Fruit fly (Drosophila melanogaster): ENCODE data around the gene ACXD.

The ACXD gene

DNA sequence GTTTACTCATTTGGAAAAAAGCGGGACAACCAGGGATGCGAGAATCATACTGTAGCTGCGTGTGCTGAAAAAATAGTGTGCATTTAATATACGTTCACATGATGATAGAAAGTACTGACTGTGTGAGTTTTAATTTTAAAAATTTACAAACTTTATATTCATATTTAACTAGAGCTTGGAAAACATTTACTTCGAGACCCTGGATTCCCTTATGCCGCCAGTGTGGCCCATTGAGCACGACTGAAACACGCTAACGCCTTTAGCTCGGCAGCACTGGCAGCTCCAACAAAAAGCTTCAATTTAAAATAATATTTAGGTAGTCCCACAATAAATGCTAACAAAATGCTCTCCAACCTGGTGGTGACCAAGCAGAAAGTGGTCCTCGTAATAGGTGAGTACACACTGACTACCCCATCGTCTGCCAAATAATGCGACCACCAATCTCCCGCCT is 20.0 kb downstream of the ACXD start, which contains the start of the genes CG1275 and Elp5:
Gene CG1275 (minus strand): TSS at position 12 of the 451 bp plus-strand sequence.
Gene Elp5 (plus strand): TSS at position 45 of the 451 bp plus-strand sequence.
- TF ChIP-seq CG15710 (tag; optimal IDR thresholded peaks at IDR 0.05) (peak; percentile 99), CG13204 (GFP tag; optimal IDR thresholded peaks at IDR 0.05) (peak; percentile 95), CG12605 (GFP tag; IDR thresholded peaks at IDR 0.05) (peak; percentile 100), rn (GFP tag; IDR thresholded peaks at IDR 0.05) (peak; percentile 99), fd96Ca (GFP tag; IDR thresholded peaks at IDR 0.05) (peak; percentile 100), Snoo (tag; optimal IDR thresholded peaks at IDR 0.05) (peak; percentile 97), CG34367 (tag; optimal IDR thresholded peaks at IDR 0.05) (peak; percentile 99), gl (tag; optimal IDR thresholded peaks at IDR 0.05) (peak; percentile 98), CG4496 (GFP tag; IDR thresholded peaks at IDR 0.05) (peak; percentile 100), CG8301 (tag; optimal IDR thresholded peaks at IDR 0.05) (peak; percentile 98), D1 (tag; optimal IDR thresholded peaks at IDR 0.05) (no peak), CG32121 (GFP tag; IDR thresholded peaks at IDR 0.05) (peak; percentile 99), EcR (GFP tag; optimal IDR thresholded peaks at IDR 0.05) (peak; percentile 93), CG8159 (tag; optimal IDR thresholded peaks at IDR 0.05) (peak; percentile 97), CG9948 (tag; optimal IDR thresholded peaks at IDR 0.05) (peak; percentile 99), CG14655 (GFP tag; optimal IDR thresholded peaks at IDR 0.05) (peak; percentile 97), Pif1A (GFP tag; optimal IDR thresholded peaks at IDR 0.05) (peak; percentile 99), CG10348 (GFP tag; IDR thresholded peaks at IDR 0.05) (peak; percentile 98), Pif1B (GFP tag; optimal IDR thresholded peaks at IDR 0.05) (peak; percentile 98), CG17806 (tag; optimal IDR thresholded peaks at IDR 0.05) (peak; percentile 97), Ets98B (GFP tag; IDR thresholded peaks at IDR 0.05) (peak; percentile 100)

- no peak for TF ChIP-seq CG4496 (GFP tag; IDR thresholded peaks at IDR 0.05)
- TF ChIP-seq D1 (tag; optimal IDR thresholded peaks at IDR 0.05) = no peak
- TF ChIP-seq CG17806 (tag; optimal IDR thresholded peaks at IDR 0.05) = no peak
- no peak for TF ChIP-seq gl (tag; optimal IDR thresholded peaks at IDR 0.05)
- TF ChIP-seq Ets98B (GFP tag; IDR thresholded peaks at IDR 0.05) = no peak
- no peak for TF ChIP-seq CG15710 (tag; optimal IDR thresholded peaks at IDR 0.05)
- no peak for TF ChIP-seq rn (GFP tag; IDR thresholded peaks at IDR 0.05)
- no peak for TF ChIP-seq Snoo (tag; optimal IDR thresholded peaks at IDR 0.05)
- TF ChIP-seq EcR (GFP tag; optimal IDR thresholded peaks at IDR 0.05) = no peak
- TF ChIP-seq fd96Ca (GFP tag; IDR thresholded peaks at IDR 0.05) = no peak
Observed at dm6 chr3L:2261282-2261681, 23.9 kb downstream of the ACXD start.

dm6 chr3L:2262515-2262944 is 25.1 kb downstream of the ACXD start, which contains the start of the genes oxt and CG13807:
TSS of gene oxt (minus strand) at chr3L:2262664.
TSS of gene CG13807 (plus strand) at chr3L:2262919.
- TF ChIP-seq CG13204 (GFP tag; optimal IDR thresholded peaks at IDR 0.05) (no peak), CG10348 (GFP tag; IDR thresholded peaks at IDR 0.05) (peak; percentile 28; the same call in 1 of the 2 replicates), CG14655 (GFP tag; optimal IDR thresholded peaks at IDR 0.05) (no peak), rn (GFP tag; IDR thresholded peaks at IDR 0.05) (peak; percentile 74), CG15710 (tag; optimal IDR thresholded peaks at IDR 0.05) (peak; percentile 87), Snoo (tag; optimal IDR thresholded peaks at IDR 0.05) (peak; percentile 79), CG4496 (GFP tag; IDR thresholded peaks at IDR 0.05) (peak; percentile 94), CG32121 (GFP tag; IDR thresholded peaks at IDR 0.05) (peak; percentile 87), gl (tag; optimal IDR thresholded peaks at IDR 0.05) (peak; percentile 60), EcR (GFP tag; optimal IDR thresholded peaks at IDR 0.05) (peak; percentile 16), Pif1B (GFP tag; optimal IDR thresholded peaks at IDR 0.05) (peak; percentile 83), CG12605 (GFP tag; IDR thresholded peaks at IDR 0.05) (peak; percentile 75), CG17806 (tag; optimal IDR thresholded peaks at IDR 0.05) (peak; percentile 79), fd96Ca (GFP tag; IDR thresholded peaks at IDR 0.05) (peak; percentile 92), CG34367 (tag; optimal IDR thresholded peaks at IDR 0.05) (peak; percentile 76), CG9948 (tag; optimal IDR thresholded peaks at IDR 0.05) (peak; percentile 81), Pif1A (GFP tag; optimal IDR thresholded peaks at IDR 0.05) (no peak), CG8159 (tag; optimal IDR thresholded peaks at IDR 0.05) (peak; percentile 81), CG8301 (tag; optimal IDR thresholded peaks at IDR 0.05) (peak; percentile 80), D1 (tag; optimal IDR thresholded peaks at IDR 0.05) (no peak), Ets98B (GFP tag; IDR thresholded peaks at IDR 0.05) (peak; percentile 90)

dm6 chr3L:2265692-2266444 is 28.5 kb downstream of the ACXD start, which contains the start of the genes ecd and CG13806:
TSS of gene ecd (minus strand) at chr3L:2265857.
TSS of gene CG13806 (plus strand) at chr3L:2266394.
- TF ChIP-seq fd96Ca (GFP tag; IDR thresholded peaks at IDR 0.05) (peak; percentile 37; the same call in 1 of the 3 replicates), CG32121 (GFP tag; IDR thresholded peaks at IDR 0.05) (peak; percentile 19; the same call in 1 of the 2 replicates), D1 (tag; optimal IDR thresholded peaks at IDR 0.05) (no peak), CG4496 (GFP tag; IDR thresholded peaks at IDR 0.05) (0 out of 3 replicates have a peak, but pooled peaks have one; percentile 50)

- TF ChIP-seq Pif1B (GFP tag; optimal IDR thresholded peaks at IDR 0.05) (no peak), CG9948 (tag; optimal IDR thresholded peaks at IDR 0.05) (no peak), CG34367 (tag; optimal IDR thresholded peaks at IDR 0.05) (no peak), CG12605 (GFP tag; IDR thresholded peaks at IDR 0.05) (no peak), fd96Ca (GFP tag; IDR thresholded peaks at IDR 0.05) (no peak), CG8301 (tag; optimal IDR thresholded peaks at IDR 0.05) (no peak), D1 (tag; optimal IDR thresholded peaks at IDR 0.05) (no peak)
Observed at dm6 chr3L:2267558-2267957, 30.1 kb downstream of the ACXD start, which contains the start of gene obst-I. TSS of gene obst-I (plus strand) at chr3L:2267858.
